Fruit fly (Drosophila melanogaster) whole organism, embryonic: ENCODE data around the gene Smu1.

ENCODE experiments used
- Adf1 ChIP-seq: fragments of 200-800 bp; sonication (Bioruptor generic); IDR thresholded peaks from 2 replicates; pipeline ENCODE4 v1.3.6; 2022; ENCODE audit warnings: missing biosample characterization, missing genetic modification characterization
- Antp ChIP-seq: fragments of 200-800 bp; sonication (Bioruptor generic); optimal IDR thresholded peaks from 3 replicates; lab custom pipeline; 2016; ENCODE audit warnings: missing biosample characterization, missing genetic modification characterization
- CG10565 ChIP-seq: fragments of 200-800 bp; sonication (Bioruptor generic); optimal IDR thresholded peaks from 3 replicates; lab custom pipeline; 2016; ENCODE audit warnings: missing biosample characterization, mild to moderate bottlenecking, missing genetic modification characterization
- CG11723 ChIP-seq: fragments of 200-800 bp; sonication (Bioruptor generic); optimal IDR thresholded peaks from 2 replicates; lab custom pipeline; 2017; ENCODE audit warnings: missing biosample characterization, mild to moderate bottlenecking, missing genetic modification characterization
- CG1233 ChIP-seq: fragments of 200-800 bp; sonication (Bioruptor generic); optimal IDR thresholded peaks from 4 replicates; lab custom pipeline; 2018; ENCODE audit warnings: missing biosample characterization, mild to moderate bottlenecking, missing genetic modification characterization
- CG13424 ChIP-seq: fragments of 200-800 bp; sonication (Bioruptor generic); optimal IDR thresholded peaks from 2 replicates; lab custom pipeline; 2019; ENCODE audit warnings: missing biosample characterization, mild to moderate bottlenecking, missing genetic modification characterization, moderate library complexity
- CG15073 ChIP-seq: fragments of 200-800 bp; sonication (Bioruptor generic); optimal IDR thresholded peaks from 2 replicates; lab custom pipeline; 2016; ENCODE audit warnings: missing biosample characterization, missing genetic modification characterization
- CG1603 ChIP-seq: fragments of 200-800 bp; sonication (Bioruptor generic); optimal IDR thresholded peaks from 2 replicates; lab custom pipeline; 2019; ENCODE audit warnings: missing biosample characterization, mild to moderate bottlenecking, missing genetic modification characterization, moderate library complexity
- CG1647 ChIP-seq: fragments of 200-800 bp; sonication (Bioruptor generic); optimal IDR thresholded peaks from 3 replicates; lab custom pipeline; 2016; ENCODE audit warnings: missing biosample characterization, missing genetic modification characterization
- CG16779 ChIP-seq: fragments of 200-800 bp; sonication (Bioruptor generic); IDR thresholded peaks from 2 replicates; pipeline ENCODE4 v1.3.6; 2022; ENCODE audit warnings: missing biosample characterization, missing genetic modification characterization
- CG17361 ChIP-seq: fragments of 200-800 bp; sonication (Bioruptor generic); IDR thresholded peaks from 3 replicates; pipeline ENCODE4 v1.3.6; 2022; ENCODE audit warnings: missing biosample characterization, missing genetic modification characterization
- CG17568 ChIP-seq: fragments of 200-800 bp; sonication (Bioruptor generic); optimal IDR thresholded peaks from 2 replicates; lab custom pipeline; 2018; ENCODE audit warnings: missing biosample characterization, mild to moderate bottlenecking, missing genetic modification characterization, moderate library complexity
- CG18764 ChIP-seq: fragments of 200-800 bp; sonication (Bioruptor generic); optimal IDR thresholded peaks from 3 replicates; lab custom pipeline; 2016; ENCODE audit warnings: missing biosample characterization, missing genetic modification characterization
- CG2875 ChIP-seq: fragments of 200-800 bp; sonication (Bioruptor generic); optimal IDR thresholded peaks from 2 replicates; lab custom pipeline; 2017; ENCODE audit warnings: missing biosample characterization, mild to moderate bottlenecking, missing genetic modification characterization, missing genetic modification reagents
- CG34422 ChIP-seq: fragments of 200-800 bp; sonication (Bioruptor generic); IDR thresholded peaks from 3 replicates; pipeline ENCODE4 v1.3.6; 2022; ENCODE audit warnings: missing biosample characterization, missing genetic modification characterization
- CG3847 ChIP-seq: fragments of 200-800 bp; sonication (Bioruptor generic); IDR thresholded peaks from 2 replicates; pipeline ENCODE4 v1.3.6; 2022; ENCODE audit warnings: missing biosample characterization, missing genetic modification characterization
- CG4404 ChIP-seq: fragments of 200-800 bp; sonication (Bioruptor generic); IDR thresholded peaks from 2 replicates; pipeline ENCODE4 v1.3.6; 2022; ENCODE audit warnings: missing biosample characterization, missing genetic modification characterization
- CG4854 ChIP-seq: fragments of 200-800 bp; sonication (Bioruptor generic); optimal IDR thresholded peaks from 2 replicates; lab custom pipeline; 2016; ENCODE audit warnings: missing biosample characterization, missing genetic modification characterization, inconsistent platforms
- CG6175 ChIP-seq: fragments of 200-800 bp; sonication (Bioruptor generic); IDR thresholded peaks from 3 replicates; pipeline ENCODE4 v1.3.6; 2022; ENCODE audit warnings: missing biosample characterization, missing genetic modification characterization
- CG7372 ChIP-seq: fragments of 200-800 bp; sonication (Bioruptor generic); IDR thresholded peaks from 2 replicates; pipeline ENCODE4 v1.3.6; 2022; ENCODE audit warnings: missing biosample characterization, missing genetic modification characterization
- CG7839 ChIP-seq: fragments of 200-800 bp; sonication (Bioruptor generic); optimal IDR thresholded peaks from 3 replicates; lab custom pipeline; 2018; ENCODE audit warnings: missing biosample characterization, mild to moderate bottlenecking, missing genetic modification characterization, moderate library complexity
- CG8478 ChIP-seq: fragments of >200 bp; optimal IDR thresholded peaks from 2 replicates; lab custom pipeline; 2018
- Fer1 ChIP-seq: fragments of 200-800 bp; sonication (Bioruptor generic); optimal IDR thresholded peaks from 2 replicates; lab custom pipeline; 2017; ENCODE audit warnings: missing biosample characterization, mild to moderate bottlenecking, missing genetic modification characterization
- HHEX ChIP-seq: fragments of 200-800 bp; sonication (Bioruptor generic); optimal IDR thresholded peaks from 3 replicates; lab custom pipeline; 2017; ENCODE audit warnings: missing biosample characterization, mild to moderate bottlenecking, missing genetic modification characterization, missing genetic modification reagents
- HLHmδ ChIP-seq: fragments of 200-800 bp; sonication (Bioruptor generic); optimal IDR thresholded peaks from 2 replicates; lab custom pipeline; 2018; ENCODE audit warnings: missing biosample characterization, mild to moderate bottlenecking, missing genetic modification characterization, moderate library complexity
- Hr78 ChIP-seq, 2 experiments: fragments of 200-800 bp in 1 of 2; fragments of >200 bp in 1 of 2; sonication (Bioruptor generic) in 1 of 2; optimal IDR thresholded peaks; 2 replicates each; lab custom pipeline; 2017 to 2019; ENCODE audit warnings: missing biosample characterization in 2 of 2, missing genetic modification characterization in 2 of 2, mild to moderate bottlenecking in 1 of 2, moderate library complexity in 1 of 2
- Jarid2 ChIP-seq: fragments of 200-800 bp; sonication (Bioruptor generic); optimal IDR thresholded peaks from 3 replicates; lab custom pipeline; 2017; ENCODE audit warnings: mild to moderate bottlenecking, missing biosample characterization, missing genetic modification reagents, missing genetic modification characterization
- Max ChIP-seq: fragments of 200-800 bp; sonication (Bioruptor generic); optimal IDR thresholded peaks from 2 replicates; lab custom pipeline; 2016; ENCODE audit warnings: missing biosample characterization, mild to moderate bottlenecking, missing genetic modification characterization
- Med ChIP-seq: fragments of 200-800 bp; sonication (Bioruptor generic); peaks from one replicate; lab custom pipeline; 2016; ENCODE audit warnings: missing biosample characterization, missing genetic modification characterization, mild to moderate bottlenecking, inconsistent platforms, moderate library complexity
- PHDP ChIP-seq: fragments of 200-800 bp; sonication (Bioruptor generic); optimal IDR thresholded peaks from 3 replicates; lab custom pipeline; 2018; ENCODE audit warnings: missing biosample characterization, mild to moderate bottlenecking, missing genetic modification characterization, moderate library complexity
- Pdp1 ChIP-seq, 2 experiments: fragments of 200-800 bp; sonication (Bioruptor generic); optimal IDR thresholded peaks; 3 replicates each; lab custom pipeline; 2016; ENCODE audit warnings: missing biosample characterization in 2 of 2, missing genetic modification characterization in 2 of 2, mild to moderate bottlenecking in 1 of 2, moderate library complexity in 1 of 2
- Ravus ChIP-seq: fragments of 200-800 bp; sonication (Bioruptor generic); IDR thresholded peaks from 2 replicates; pipeline ENCODE4 v1.3.6; 2022; ENCODE audit warnings: missing biosample characterization, missing genetic modification characterization
- Side ChIP-seq: fragments of 200-800 bp; sonication (Bioruptor generic); optimal IDR thresholded peaks from 2 replicates; lab custom pipeline; 2016; ENCODE audit warnings: missing biosample characterization, missing genetic modification characterization
- Xrp1 ChIP-seq: fragments of 200-800 bp; sonication (Bioruptor generic); IDR thresholded peaks from 2 replicates; pipeline ENCODE4 v1.3.6; 2022; ENCODE audit warnings: missing biosample characterization, missing genetic modification characterization
- ara ChIP-seq: fragments of 200-800 bp; sonication (Bioruptor generic); IDR thresholded peaks from 2 replicates; pipeline ENCODE4 v1.3.6; 2022; ENCODE audit warnings: missing biosample characterization, missing genetic modification characterization
- caup ChIP-seq: fragments of 200-800 bp; sonication (Bioruptor generic); optimal IDR thresholded peaks from 3 replicates; lab custom pipeline; 2017; ENCODE audit warnings: missing biosample characterization, mild to moderate bottlenecking, missing genetic modification characterization, moderate library complexity; ENCODE audit not compliant: severe bottlenecking
- gce ChIP-seq: fragments of 200-800 bp; sonication (Bioruptor generic); IDR thresholded peaks from 3 replicates; pipeline ENCODE4 v1.3.6; 2022; ENCODE audit warnings: missing biosample characterization, missing genetic modification characterization
- ind ChIP-seq: fragments of 200-800 bp; sonication (Bioruptor generic); optimal IDR thresholded peaks from 3 replicates; lab custom pipeline; 2016; ENCODE audit warnings: missing biosample characterization, missing genetic modification characterization
- lov ChIP-seq, 2 experiments: fragments of 200-800 bp in 1 of 2; fragments of >200 bp in 1 of 2; sonication (Bioruptor generic) in 1 of 2; IDR thresholded peaks in 1 of 2; optimal IDR thresholded peaks in 1 of 2; 2 replicates in 1 of 2; 3 replicates in 1 of 2; pipeline versions ENCODE4 v1.3.6 to Lab custom; 2017 to 2022; ENCODE audit warnings: missing biosample characterization in 1 of 2, missing genetic modification characterization in 1 of 2
- nau ChIP-seq: fragments of 200-800 bp; sonication (Bioruptor generic); optimal IDR thresholded peaks from 3 replicates; lab custom pipeline; 2017; ENCODE audit warnings: missing biosample characterization, mild to moderate bottlenecking, missing genetic modification characterization, missing genetic modification reagents
- nom ChIP-seq: fragments of 200-800 bp; sonication (Bioruptor generic); optimal IDR thresholded peaks from 2 replicates; lab custom pipeline; 2017; ENCODE audit warnings: missing biosample characterization, missing genetic modification characterization, mild to moderate bottlenecking, moderate library complexity, missing genetic modification reagents
- peb ChIP-seq: fragments of 200-800 bp; sonication (Bioruptor generic); IDR thresholded peaks from 2 replicates; pipeline ENCODE4 v1.3.6; 2022; ENCODE audit warnings: missing biosample characterization, missing genetic modification characterization
- pros ChIP-seq: fragments of 200-800 bp; sonication (Bioruptor generic); optimal IDR thresholded peaks from 3 replicates; lab custom pipeline; 2019; ENCODE audit warnings: missing biosample characterization, mild to moderate bottlenecking, missing genetic modification characterization, moderate library complexity
- psq ChIP-seq: fragments of 200-800 bp; sonication (Bioruptor generic); optimal IDR thresholded peaks from 2 replicates; lab custom pipeline; 2017; ENCODE audit warnings: missing biosample characterization, missing genetic modification characterization
- ranshi ChIP-seq: fragments of 200-800 bp; sonication (Bioruptor generic); IDR thresholded peaks from 2 replicates; pipeline ENCODE4 v1.3.6; 2022; ENCODE audit warnings: missing biosample characterization, missing genetic modification characterization
- row ChIP-seq: fragments of 200-800 bp; sonication (Bioruptor generic); IDR thresholded peaks from 3 replicates; pipeline ENCODE4 v1.3.6; 2022; ENCODE audit warnings: missing biosample characterization, missing genetic modification characterization
- salm ChIP-seq: fragments of 200-800 bp; sonication (Bioruptor generic); optimal IDR thresholded peaks from 2 replicates; lab custom pipeline; 2018; ENCODE audit warnings: missing biosample characterization, mild to moderate bottlenecking, missing genetic modification characterization
- shn ChIP-seq: fragments of 200-800 bp; sonication (Bioruptor generic); optimal IDR thresholded peaks from 3 replicates; lab custom pipeline; 2016; ENCODE audit warnings: missing biosample characterization, missing genetic modification characterization
- stwl ChIP-seq: fragments of 200-800 bp; sonication (Bioruptor generic); optimal IDR thresholded peaks from 3 replicates; lab custom pipeline; 2018; ENCODE audit warnings: missing biosample characterization, mild to moderate bottlenecking, missing genetic modification characterization, moderate library complexity
- tx ChIP-seq: fragments of 200-800 bp; sonication (Bioruptor generic); optimal IDR thresholded peaks from 2 replicates; lab custom pipeline; 2016; ENCODE audit warnings: missing biosample characterization, missing genetic modification characterization
- vvl ChIP-seq: fragments of 200-800 bp; sonication (Bioruptor generic); IDR thresholded peaks from 2 replicates; pipeline ENCODE4 v1.3.6; 2022; ENCODE audit warnings: missing biosample characterization, missing genetic modification characterization

Smu1 gene

dm6 chr3R:19010923-19011322 is 29.8 kb upstream of the Smu1 start (continued):
- TF ChIP-seq CG1647 (GFP tag; lab: Kevin White, UChicago): peak; percentile 13
- TF ChIP-seq salm (tag; lab: Kevin White, UChicago): no peak
- no peak for TF ChIP-seq Side (GFP tag; lab: Kevin White, UChicago)
- no peak for TF ChIP-seq CG8478 (lab: Kevin White, UChicago)
- TF ChIP-seq shn: no peak
- TF ChIP-seq HHEX (GFP tag; lab: Kevin White, UChicago): peak; percentile 32
- peak; percentile 10 for TF ChIP-seq CG4854 (GFP tag; lab: Kevin White, UChicago)
- no peak for TF ChIP-seq vvl (GFP tag; lab: Robert Waterston, UW)
- TF ChIP-seq lov (optimal IDR thresholded peaks at IDR 0.05; lab: Kevin White, UChicago): no peak
- no peak for TF ChIP-seq lov (GFP tag; IDR thresholded peaks at IDR 0.05; lab: Robert Waterston, UW)
- no peak for TF ChIP-seq Hr78 (GFP tag; optimal IDR thresholded peaks at IDR 0.05; lab: Kevin White, UChicago)
- peak in 1 of 2 experiments; percentile 51 for TF ChIP-seq Pdp1 (GFP tag; optimal IDR thresholded peaks at IDR 0.05; lab: Kevin White, UChicago)
- TF ChIP-seq Jarid2 (GFP tag; lab: Kevin White, UChicago): peak; percentile 4
- TF ChIP-seq nau (GFP tag; lab: Kevin White, UChicago): no peak
- TF ChIP-seq CG4404 (GFP tag; lab: Robert Waterston, UW): no peak
- peak; percentile 52 for TF ChIP-seq PHDP (tag; lab: Kevin White, UChicago)
- peak; percentile 53 for TF ChIP-seq CG7839
- peak; percentile 33 for TF ChIP-seq CG18764 (GFP tag; lab: Kevin White, UChicago)
- 0 out of 2 replicates have a peak, but pooled peaks have one; percentile 38 for TF ChIP-seq ara (GFP tag; lab: Robert Waterston, UW)
- no peak for TF ChIP-seq ind (GFP tag; lab: Kevin White, UChicago)
- no peak for TF ChIP-seq CG11723 (GFP tag; lab: Kevin White, UChicago)
- no peak for TF ChIP-seq CG6175 (GFP tag; lab: Robert Waterston, UW)
- peak; percentile 45 for TF ChIP-seq caup
- TF ChIP-seq CG17361 (GFP tag; lab: Robert Waterston, UW): 0 out of 3 replicates have a peak, but pooled peaks have one; percentile 22
- peak; percentile 88 for TF ChIP-seq Med (GFP tag; lab: Kevin White, UChicago)
- TF ChIP-seq CG17568 (GFP tag; lab: Kevin White, UChicago): peak; percentile 6
- TF ChIP-seq stwl (tag; lab: Kevin White, UChicago): no peak
- no peak for TF ChIP-seq gce
- peak; percentile 20 for TF ChIP-seq CG1233 (GFP tag; lab: Kevin White, UChicago)
- TF ChIP-seq HLHmδ: no peak
- no peak for TF ChIP-seq nom
- no peak for TF ChIP-seq psq (GFP tag; lab: Kevin White, UChicago)
- TF ChIP-seq Ravus (GFP tag; lab: Robert Waterston, UW): no peak
- TF ChIP-seq Xrp1 (GFP tag; lab: Robert Waterston, UW): peak; percentile 36; the same call in 1 of the 2 replicates
- TF ChIP-seq CG3847 (GFP tag; lab: Robert Waterston, UW): no peak
- TF ChIP-seq CG16779 (GFP tag; lab: Robert Waterston, UW): no peak
- TF ChIP-seq CG13424 (tag; lab: Kevin White, UChicago): no peak
- peak; percentile 7 for TF ChIP-seq Max (GFP tag; lab: Kevin White, UChicago)
- no peak for TF ChIP-seq CG10565
- TF ChIP-seq CG15073 (GFP tag; lab: Kevin White, UChicago): no peak
- no peak for TF ChIP-seq tx (GFP tag; lab: Kevin White, UChicago)
- TF ChIP-seq pros (GFP tag; lab: Kevin White, UChicago): no peak
- no peak for TF ChIP-seq Antp (GFP tag; lab: Kevin White, UChicago)
- TF ChIP-seq CG34422 (GFP tag; lab: Robert Waterston, UW): no peak
- peak; percentile 26; the same call in 1 of the 2 replicates for TF ChIP-seq peb
- no peak for TF ChIP-seq CG7372 (GFP tag; lab: Robert Waterston, UW)
- peak; percentile 15 for TF ChIP-seq CG1603
- TF ChIP-seq row (GFP tag; lab: Robert Waterston, UW): no peak
- TF ChIP-seq ranshi: no peak
- no peak for TF ChIP-seq Adf1 (GFP tag; lab: Robert Waterston, UW)
- no peak for TF ChIP-seq CG2875
- TF ChIP-seq Fer1 (GFP tag; lab: Kevin White, UChicago): no peak
